Fruit fly (Drosophila melanogaster): ENCODE data around the gene CtsK1.

Gene CtsK1

dm6 chr3L:13956667-13957066 lies 37.4 kb upstream of the CtsK1 start:
- TF ChIP-seq tgo (GFP tag; IDR thresholded peaks at IDR 0.05): no peak
- TF ChIP-seq CG11504 (tag; optimal IDR thresholded peaks at IDR 0.05): peak; percentile 90
- no peak for TF ChIP-seq bowl (GFP tag; IDR thresholded peaks at IDR 0.05)
- no peak for TF ChIP-seq CG14860 (GFP tag; IDR thresholded peaks at IDR 0.05; ENCODE audit: partially characterized antibody)
- no peak for TF ChIP-seq ttk (GFP tag; IDR thresholded peaks at IDR 0.05)

- peak; percentile 60 for TF ChIP-seq CG31388 (GFP tag; optimal IDR thresholded peaks at IDR 0.05)
- TF ChIP-seq nmo (GFP tag; optimal IDR thresholded peaks at IDR 0.05): peak; percentile 76
- TF ChIP-seq GATAe (GFP tag; conservative IDR thresholded peaks at IDR 0.05): no peak
- peak; percentile 43 for TF ChIP-seq CG12155 (GFP tag; optimal IDR thresholded peaks at IDR 0.05)
- peak; percentile 78 for TF ChIP-seq zen (tag; optimal IDR thresholded peaks at IDR 0.05)
- TF ChIP-seq row (GFP tag; IDR thresholded peaks at IDR 0.05): peak; percentile 59
- TF ChIP-seq CoRest (tag; optimal IDR thresholded peaks at IDR 0.05): peak; percentile 86
- no peak for TF ChIP-seq CG8089 (GFP tag; optimal IDR thresholded peaks at IDR 0.05)
- peak; percentile 67 for TF ChIP-seq CG18599 (GFP tag; optimal IDR thresholded peaks at IDR 0.05)
- TF ChIP-seq dimm (GFP tag; IDR thresholded peaks at IDR 0.05): no peak
- peak; percentile 65 for TF ChIP-seq CG3407 (GFP tag; optimal IDR thresholded peaks at IDR 0.05)
- no peak for TF ChIP-seq vnd (GFP tag; IDR thresholded peaks at IDR 0.05; ENCODE audit: partially characterized antibody)
- TF ChIP-seq CG18619 (GFP tag; optimal IDR thresholded peaks at IDR 0.05): peak; percentile 65
- TF ChIP-seq CG15514 (GFP tag; optimal IDR thresholded peaks at IDR 0.05): no peak
- peak; percentile 26 for TF ChIP-seq Bteb2 (GFP tag; optimal IDR thresholded peaks at IDR 0.05)
- TF ChIP-seq salm (tag; optimal IDR thresholded peaks at IDR 0.05): peak; percentile 43
- TF ChIP-seq CG17328 (GFP tag; IDR thresholded peaks at IDR 0.05): peak; percentile 43; the same call in 1 of the 2 replicates
- TF ChIP-seq CG14710 (tag; optimal IDR thresholded peaks at IDR 0.05): peak; percentile 90
- TF ChIP-seq CG2678 (tag; optimal IDR thresholded peaks at IDR 0.05): peak; percentile 86
- TF ChIP-seq CG33557 (GFP tag; optimal IDR thresholded peaks at IDR 0.05): peak; percentile 59
- TF ChIP-seq ken (GFP tag; IDR thresholded peaks at IDR 0.05): no peak
- TF ChIP-seq unpg (GFP tag; optimal IDR thresholded peaks at IDR 0.05): peak; percentile 70
- no peak for TF ChIP-seq CG13287 (GFP tag; IDR thresholded peaks at IDR 0.05; ENCODE audit: partially characterized antibody)
- TF ChIP-seq NC2α (GFP tag; optimal IDR thresholded peaks at IDR 0.05): peak; percentile 18
- no peak for TF ChIP-seq Lim3 (GFP tag; IDR thresholded peaks at IDR 0.05)
- TF ChIP-seq CG9215 (GFP tag; IDR thresholded peaks at IDR 0.05): no peak
- peak; percentile 89 for TF ChIP-seq CG18262 (tag; optimal IDR thresholded peaks at IDR 0.05)
- TF ChIP-seq Dad (GFP tag; optimal IDR thresholded peaks at IDR 0.05): no peak
- TF ChIP-seq ATbp (GFP tag; optimal IDR thresholded peaks at IDR 0.05): peak; percentile 63
- TF ChIP-seq dmrt99B (tag; optimal IDR thresholded peaks at IDR 0.05): peak; percentile 84
- peak; percentile 30 for TF ChIP-seq jing (GFP tag; optimal IDR thresholded peaks at IDR 0.05)
- no peak for TF ChIP-seq lov (optimal IDR thresholded peaks at IDR 0.05)
- TF ChIP-seq lov (GFP tag; IDR thresholded peaks at IDR 0.05): no peak
- no peak for TF ChIP-seq D (optimal IDR thresholded peaks at IDR 0.05)
- peak; percentile 87 for TF ChIP-seq D (GFP tag; optimal IDR thresholded peaks at IDR 0.05)
- peak; percentile 46 for TF ChIP-seq Fer1 (GFP tag; optimal IDR thresholded peaks at IDR 0.05)
- TF ChIP-seq CG4820 (GFP tag; optimal IDR thresholded peaks at IDR 0.05): peak; percentile 77
- TF ChIP-seq slbo (GFP tag; IDR thresholded peaks at IDR 0.05): peak; percentile 25; the same call in 1 of the 2 replicates
- TF ChIP-seq Ets65A (GFP tag): peak; percentile 44
- TF ChIP-seq twi (tag; optimal IDR thresholded peaks at IDR 0.05): peak; percentile 16
- no peak for TF ChIP-seq Taf1 (GFP tag; IDR thresholded peaks at IDR 0.05)
- TF ChIP-seq bcd (GFP tag; optimal IDR thresholded peaks at IDR 0.05): peak; percentile 70
- peak; percentile 77 for TF ChIP-seq Ssrp (tag; optimal IDR thresholded peaks at IDR 0.05)
- TF ChIP-seq CG5180 (GFP tag; optimal IDR thresholded peaks at IDR 0.05): peak; percentile 53
- peak; percentile 51 for TF ChIP-seq Atf-2 (GFP tag; optimal IDR thresholded peaks at IDR 0.05)
Observed at dm6 chr3L:13957212-13957668, 36.8 kb upstream of the CtsK1 start.

Measured in whole organism, embryonic.